Worm (Caenorhabditis elegans) whole organism, L4/young adult: ENCODE measurements around the gene cpf-1.

Experiments used
- W03F9.2 ChIP-seq: fragments of 150-350 bp; optimal IDR thresholded peaks from 2 replicates; lab custom pipeline; 2014; ENCODE audit warnings: missing biosample characterization, missing genetic modification characterization
- dao-5 ChIP-seq: sonication (generic microtip); optimal IDR thresholded peaks from 2 replicates; lab custom pipeline; 2016; ENCODE audit warnings: missing genotype, missing genetic modification characterization, moderate library complexity, missing compliant biosample characterization
- him-1 ChIP-seq: sonication (generic microtip); optimal IDR thresholded peaks from 2 replicates; lab custom pipeline; 2016; ENCODE audit warnings: missing genotype, missing genetic modification reagents, missing genetic modification characterization, missing compliant biosample characterization

The cpf-1 gene

DNA sequence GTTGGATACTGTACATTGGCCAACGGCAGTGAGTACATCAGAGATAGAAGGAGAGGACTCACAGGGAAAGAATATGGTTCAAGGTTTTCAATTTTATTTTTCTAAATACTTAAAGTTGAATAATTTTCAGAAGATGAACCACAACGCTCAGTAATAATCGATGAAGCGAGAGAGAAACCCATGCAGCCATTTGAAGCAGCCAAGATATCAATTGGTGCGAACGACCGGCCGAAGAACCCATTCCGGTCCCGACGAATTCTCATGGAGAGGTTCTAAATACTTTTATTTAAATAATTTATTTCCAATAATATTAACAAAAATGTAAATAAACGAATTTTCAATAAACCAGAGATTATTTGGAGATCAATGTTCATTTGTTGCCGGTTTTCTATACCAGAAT is 2.1 kb downstream of the cpf-1 start, which contains the start of gene pigg-1:
Gene pigg-1 (minus strand): TSS at position 101 of the 400 bp plus-strand sequence.
- TF ChIP-seq him-1 (tag; lab: Kevin White, UChicago) (no peak), dao-5 (no peak), W03F9.2 (tag; lab: Kevin White, UChicago) (no peak)

DNA sequence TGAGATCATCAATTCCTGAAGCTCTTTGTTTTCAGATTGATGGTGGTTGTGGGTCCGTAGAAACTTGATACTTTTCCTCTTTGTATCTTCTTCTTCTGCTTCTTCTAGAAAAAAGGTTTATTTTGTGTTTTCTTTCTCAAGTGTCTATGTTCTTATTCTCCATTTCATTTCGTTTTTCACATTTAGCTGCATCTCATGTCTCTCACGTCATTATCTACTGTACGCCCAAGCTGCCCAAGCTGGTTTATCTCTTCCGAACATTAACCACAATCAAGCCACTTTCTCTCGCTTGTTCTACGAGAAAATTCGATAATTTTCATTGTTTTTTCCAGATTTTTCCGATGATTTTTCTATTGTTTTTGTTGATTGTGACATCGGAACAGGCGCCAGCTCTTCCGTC is 3.0 kb downstream of the cpf-1 start, which contains the start of gene F28C6.5:
Gene F28C6.5 (plus strand): TSS at position 301 of the 400 bp plus-strand sequence.
- TF ChIP-seq him-1 (tag; lab: Kevin White, UChicago), result no peak
- no peak for TF ChIP-seq dao-5
- no peak for TF ChIP-seq W03F9.2 (tag; lab: Kevin White, UChicago)

DNA sequence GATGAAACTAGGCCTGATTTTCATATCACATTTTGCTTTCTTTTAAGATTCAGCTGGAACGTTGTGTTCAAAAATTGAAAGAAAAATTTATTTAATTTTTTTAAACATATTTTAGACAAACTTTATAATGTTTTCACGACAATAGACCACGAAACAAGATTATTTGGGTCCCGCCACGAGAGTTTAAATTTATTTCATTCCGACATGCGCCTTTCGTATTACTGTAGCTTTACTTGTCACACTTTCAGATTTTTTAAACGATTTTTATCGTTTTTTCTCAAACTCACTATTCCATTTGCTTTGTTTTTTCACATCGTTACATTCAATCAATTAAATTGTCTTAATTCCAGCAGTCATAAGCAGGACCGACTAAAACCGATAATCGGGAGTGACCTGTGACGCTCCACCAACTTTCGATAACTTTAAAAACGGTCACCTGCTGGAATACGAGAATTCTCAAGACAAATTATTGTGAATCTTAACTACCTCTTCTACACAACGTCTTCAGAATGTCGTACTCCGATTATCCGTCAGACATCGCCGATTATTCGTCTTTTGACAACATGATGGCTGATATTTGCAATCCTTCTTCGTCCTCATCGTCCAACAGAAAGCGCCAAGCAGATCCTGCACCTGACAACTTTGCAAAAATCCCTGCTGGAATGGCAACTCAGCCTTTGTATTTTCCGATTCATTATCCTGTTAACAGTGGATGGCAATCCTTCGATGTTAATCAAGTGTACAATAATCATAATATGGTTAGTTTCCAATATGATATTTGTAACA is 8.2 kb downstream of the cpf-1 start, which contains the start of gene aptf-3:
Gene aptf-3 (plus strand): TSS at position 351 of the 786 bp plus-strand sequence.
- TF ChIP-seq him-1 (tag; lab: Kevin White, UChicago), result no peak
- TF ChIP-seq W03F9.2 (tag; lab: Kevin White, UChicago), result no peak
- TF ChIP-seq dao-5, result no peak

DNA sequence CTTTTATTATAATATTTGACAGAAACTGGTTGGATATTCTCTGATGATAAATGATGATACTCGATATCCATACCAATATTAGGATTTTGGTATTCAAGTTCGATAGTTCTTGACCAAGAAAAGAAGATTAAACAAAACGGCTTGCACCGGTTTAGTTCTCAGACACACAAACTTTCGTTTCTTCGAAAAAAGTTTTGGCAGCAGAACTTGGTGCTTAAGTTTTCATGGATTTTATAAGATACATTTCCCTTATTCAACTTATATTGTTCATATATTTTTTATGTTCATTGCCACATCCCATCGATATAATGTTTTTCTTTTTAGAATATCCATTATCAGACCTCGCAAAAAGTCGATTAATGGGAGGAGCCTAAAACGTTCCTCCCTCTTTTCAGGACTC is 11.6 kb downstream of the cpf-1 start, which contains the start of gene aptf-4:
Gene aptf-4 (plus strand): TSS at position 301 of the 400 bp plus-strand sequence.
- no peak for TF ChIP-seq W03F9.2 (tag; lab: Kevin White, UChicago)
- no peak for TF ChIP-seq him-1 (tag; lab: Kevin White, UChicago)
- no peak for TF ChIP-seq dao-5

DNA sequence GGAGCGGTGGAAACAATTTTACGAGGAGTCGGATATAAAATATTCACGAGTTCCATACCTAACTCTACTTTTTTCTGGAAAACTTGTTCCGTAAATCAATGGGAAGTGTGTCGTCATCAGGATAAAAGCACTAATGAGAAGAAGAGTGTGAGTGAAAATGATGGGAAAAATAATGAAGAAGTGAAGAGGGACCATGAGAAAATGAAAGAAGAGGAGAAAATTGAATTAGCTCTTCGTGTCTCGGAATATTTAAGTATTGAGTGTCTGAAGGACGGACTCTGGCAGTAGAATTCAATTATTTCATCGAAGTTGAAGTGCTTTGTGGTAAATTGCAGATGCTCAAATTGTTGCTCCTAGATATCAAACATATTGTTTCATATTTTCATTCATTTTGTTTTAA is 13.0 kb downstream of the cpf-1 start:
- TF ChIP-seq W03F9.2 (tag; lab: Kevin White, UChicago), result no peak
- TF ChIP-seq dao-5, result no peak
- TF ChIP-seq him-1 (tag; lab: Kevin White, UChicago), result no peak

DNA sequence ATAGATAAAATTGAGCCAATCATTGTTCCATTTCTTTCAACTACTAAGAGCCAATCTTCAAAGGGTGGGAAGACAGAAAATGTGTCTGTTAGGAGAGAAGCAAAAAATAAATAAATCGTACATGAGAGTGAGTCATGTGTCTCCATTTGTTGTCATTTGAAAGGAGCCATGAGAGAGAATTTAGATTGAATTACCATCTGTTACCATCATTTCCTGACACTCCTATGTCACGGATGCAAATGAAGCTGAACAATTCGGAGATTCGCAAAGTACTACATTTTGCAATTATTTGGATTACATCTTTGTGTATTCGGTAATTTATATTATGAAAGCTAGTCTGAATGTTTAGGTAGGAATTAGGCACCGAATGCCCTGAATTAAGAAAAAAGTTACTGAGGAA is 13.8 kb downstream of the cpf-1 start:
- TF ChIP-seq W03F9.2 (tag; lab: Kevin White, UChicago), result no peak
- TF ChIP-seq him-1 (tag; lab: Kevin White, UChicago), result no peak
- TF ChIP-seq dao-5, result no peak

DNA sequence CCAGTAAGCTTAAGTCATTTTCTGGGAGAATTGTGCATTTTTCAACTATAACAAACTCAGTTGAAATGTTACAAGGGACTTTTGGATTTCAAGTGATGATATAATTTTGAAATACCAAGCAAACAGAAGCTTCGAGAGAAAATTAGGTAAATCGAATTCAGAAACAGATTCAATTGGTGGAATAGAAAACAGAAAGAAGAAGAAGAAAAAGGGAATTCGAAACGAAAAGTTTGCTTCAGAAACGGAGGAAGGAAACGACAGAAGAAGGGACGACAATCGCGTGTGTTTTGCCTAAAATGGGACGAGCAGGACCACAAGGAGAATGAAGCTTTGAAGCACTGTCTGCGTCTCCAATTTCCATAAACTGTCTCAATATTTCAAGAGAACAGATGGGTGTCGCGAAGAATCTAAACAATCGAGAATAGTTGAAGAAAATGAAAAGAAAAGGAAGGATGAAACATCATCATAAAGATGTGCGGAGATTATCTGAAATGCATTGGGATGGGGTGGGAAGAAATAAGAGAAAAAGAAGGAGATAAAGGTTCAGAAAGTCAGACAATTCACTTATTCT is 14.5 kb downstream of the cpf-1 start:
- no peak for TF ChIP-seq W03F9.2 (tag; lab: Kevin White, UChicago)
- TF ChIP-seq him-1 (tag; lab: Kevin White, UChicago), result no peak
- TF ChIP-seq dao-5, result no peak

DNA sequence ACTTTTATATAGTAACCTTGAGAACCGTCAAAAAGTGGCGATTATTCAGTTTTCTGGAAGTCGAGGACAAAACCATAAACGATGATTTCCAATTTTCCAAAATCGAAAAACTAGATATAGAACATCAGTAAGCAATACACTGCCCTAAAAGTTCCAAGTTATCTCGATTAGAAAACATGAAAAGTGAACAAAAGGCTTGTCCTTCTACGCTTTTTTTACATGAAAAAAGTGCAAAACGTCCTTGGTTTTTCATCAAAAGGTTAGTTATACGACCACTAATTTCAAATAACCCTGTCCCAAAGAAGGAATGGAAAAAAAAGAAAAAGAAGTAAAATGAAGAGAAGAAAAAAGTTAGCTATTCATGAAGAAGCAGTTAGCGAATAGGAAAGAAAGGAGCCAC is 16.3 kb downstream of the cpf-1 start:
- TF ChIP-seq dao-5 (no peak), him-1 (tag; lab: Kevin White, UChicago) (no peak), W03F9.2 (tag; lab: Kevin White, UChicago) (no peak)

DNA sequence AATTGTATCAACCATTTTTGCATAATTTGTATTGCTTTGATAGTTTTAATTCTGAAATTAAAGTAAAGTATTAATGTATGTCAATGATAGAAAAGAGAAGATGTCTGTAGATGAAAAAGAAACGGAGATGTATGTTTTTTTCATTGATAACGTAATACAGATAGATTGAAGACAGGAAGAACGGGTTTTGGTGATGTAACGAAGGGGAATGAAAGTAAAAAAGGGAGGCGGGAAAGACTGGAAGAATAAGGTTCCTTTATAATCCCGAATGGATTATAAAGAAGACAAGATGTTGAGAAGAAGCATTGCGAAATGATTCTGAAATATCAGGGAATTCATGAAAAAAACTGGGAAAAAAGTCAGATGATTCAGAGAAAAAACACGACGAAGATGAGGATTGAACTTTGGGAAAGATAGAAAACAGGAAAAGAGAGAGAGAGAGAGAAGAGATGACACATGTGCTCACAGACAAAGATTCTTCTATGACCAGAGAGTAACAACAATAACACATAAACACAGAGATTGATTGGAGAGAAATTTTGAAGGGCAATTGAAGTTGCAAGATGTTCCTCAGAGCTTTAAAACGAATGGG is 17.1 kb downstream of the cpf-1 start, which contains the start of gene F54C9.11:
Gene F54C9.11 (minus strand): TSS at position 51 of the 592 bp plus-strand sequence.
- TF ChIP-seq dao-5 (no peak), him-1 (tag; lab: Kevin White, UChicago) (no peak), W03F9.2 (tag; lab: Kevin White, UChicago) (no peak)

DNA sequence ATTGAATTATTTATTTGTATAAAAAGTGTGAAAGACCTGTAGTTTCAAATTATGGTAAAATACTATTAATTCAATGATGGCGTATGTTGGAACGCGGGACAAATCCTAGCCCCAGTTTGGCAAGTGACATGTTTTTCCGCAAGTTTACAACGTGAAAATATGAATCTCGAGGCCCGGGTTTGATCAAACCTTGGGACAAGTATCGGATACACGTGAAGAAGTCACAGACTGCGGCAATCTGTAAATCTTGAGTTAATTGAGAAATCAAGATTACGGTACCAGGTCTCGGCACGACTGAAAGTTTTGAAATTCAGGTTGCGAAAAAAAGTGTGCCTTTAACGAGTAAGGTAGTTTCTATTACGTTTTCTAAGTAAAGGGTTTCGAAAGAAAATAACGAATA is 19.2 kb downstream of the cpf-1 start:
- TF ChIP-seq him-1 (tag; lab: Kevin White, UChicago), result no peak

DNA sequence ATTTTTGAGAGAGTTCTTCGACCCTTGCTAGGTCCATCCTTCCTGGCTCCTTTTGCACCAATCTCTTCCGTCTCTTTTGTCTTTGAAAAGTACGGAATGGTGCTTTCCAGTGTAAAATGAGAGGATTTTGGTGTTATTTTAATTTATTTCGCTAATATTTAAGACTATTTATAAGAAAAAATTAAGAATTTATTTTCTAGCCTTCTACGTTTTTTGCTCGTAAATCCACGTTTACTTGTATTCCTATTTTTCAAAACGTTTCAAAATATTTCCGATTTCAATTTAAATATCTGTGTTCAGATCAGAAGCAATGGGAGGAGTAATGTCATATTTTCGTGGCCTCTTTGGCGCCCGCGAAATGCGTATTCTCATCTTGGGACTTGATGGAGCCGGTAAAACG is 20.5 kb downstream of the cpf-1 start, which contains the start of gene arl-1:
Gene arl-1 (plus strand): TSS at position 301 of the 400 bp plus-strand sequence.
- TF ChIP-seq dao-5 (no peak), him-1 (tag; lab: Kevin White, UChicago) (no peak), W03F9.2 (tag; lab: Kevin White, UChicago) (no peak)

DNA sequence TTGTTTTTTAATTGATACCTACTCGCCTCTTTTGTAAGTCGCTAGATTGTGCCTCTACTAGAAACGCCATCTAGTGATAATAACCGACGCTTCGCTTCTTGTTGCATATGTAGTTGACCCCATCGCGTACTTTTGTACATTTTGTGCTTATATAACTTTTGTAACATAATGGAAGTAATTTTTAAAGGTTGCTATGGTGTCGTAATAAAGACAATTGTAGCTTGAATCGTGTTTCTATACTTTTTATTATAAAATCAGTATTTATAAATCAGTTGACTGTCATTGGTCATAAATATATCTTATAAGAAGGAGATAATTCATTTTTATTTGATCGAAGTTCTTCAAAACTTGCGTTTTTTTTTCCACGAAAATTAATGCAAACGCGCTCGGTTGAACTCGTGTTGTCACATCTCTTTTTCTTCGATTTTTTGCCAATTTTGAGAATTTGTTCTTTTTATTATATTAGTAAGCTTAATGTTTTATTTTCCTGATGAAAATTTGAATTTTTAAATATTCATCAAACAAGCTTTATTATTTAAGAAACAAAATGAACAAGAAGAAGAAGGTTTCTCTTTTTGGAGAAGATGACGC is 24.6 kb downstream of the cpf-1 start, which contains the start of gene F54C9.9:
Gene F54C9.9 (plus strand): TSS at position 541 of the 591 bp plus-strand sequence.
- no peak for TF ChIP-seq W03F9.2 (tag; lab: Kevin White, UChicago)
- TF ChIP-seq him-1 (tag; lab: Kevin White, UChicago), result no peak
- TF ChIP-seq dao-5, result no peak

DNA sequence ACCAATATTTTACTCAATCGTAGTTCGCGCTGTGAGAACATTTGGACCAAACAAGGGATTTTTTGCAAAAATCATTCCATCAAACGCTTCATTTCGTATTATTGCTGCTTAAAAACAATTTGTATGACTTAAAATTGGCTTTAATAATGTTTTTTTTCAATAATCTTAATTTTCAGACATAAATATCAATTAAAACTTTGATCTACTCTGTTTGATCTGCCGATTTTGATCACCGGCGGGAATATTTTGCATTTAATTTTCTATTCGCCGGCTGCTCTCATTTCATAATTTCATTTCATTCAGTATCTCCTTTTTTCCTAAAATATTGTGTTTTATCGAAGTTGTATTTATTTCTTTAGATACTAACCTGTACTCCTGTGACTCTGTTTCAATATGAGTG is 27.1 kb downstream of the cpf-1 start, which contains the start of gene puf-5:
Gene puf-5 (plus strand): TSS at position 358 of the 400 bp plus-strand sequence.
- no peak for TF ChIP-seq him-1 (tag; lab: Kevin White, UChicago)
